Worm (Caenorhabditis elegans): ENCODE measurements around the gene flap-1.

The flap-1 gene

DNA sequence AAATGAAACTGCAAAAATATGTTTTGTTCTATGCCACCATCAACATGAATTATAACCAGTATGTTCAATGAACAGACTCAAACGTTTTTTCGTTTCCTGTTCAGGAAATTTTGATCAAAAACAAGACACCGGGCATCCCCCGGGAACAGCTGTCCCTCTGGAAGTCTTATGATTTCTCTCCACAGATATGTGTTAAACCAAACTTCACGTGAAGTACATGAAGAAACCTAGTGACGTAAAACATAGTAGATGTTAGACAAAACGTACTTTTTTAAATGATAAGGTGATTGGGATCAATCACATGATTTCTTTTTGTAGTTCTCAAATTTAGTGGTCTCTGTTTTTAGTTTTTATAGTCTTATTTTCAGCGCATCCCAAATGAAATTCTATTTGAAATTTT, 30.1 kb downstream of the flap-1 start (continued):
- peak; percentile 60 for TF ChIP-seq mxl-2 (GFP tag; conservative IDR thresholded peaks at IDR 0.05)
- no peak for TF ChIP-seq F44E2.7 (GFP tag; IDR thresholded peaks at IDR 0.05)
- TF ChIP-seq egl-43 (GFP tag; IDR thresholded peaks at IDR 0.05) = no peak
- TF ChIP-seq nhr-41 (GFP tag; IDR thresholded peaks at IDR 0.05) = no peak
- TF ChIP-seq daf-19 (GFP tag; conservative IDR thresholded peaks at IDR 0.05) = no peak
- no peak for TF ChIP-seq ZK337.2 (GFP tag; IDR thresholded peaks at IDR 0.05)
- no peak for TF ChIP-seq zip-2 (tag; optimal IDR thresholded peaks at IDR 0.05)
- no peak for TF ChIP-seq snpc-4 (tag; optimal IDR thresholded peaks at IDR 0.05)
- TF ChIP-seq mdl-1 (tag; optimal IDR thresholded peaks at IDR 0.05) = peak in 1 of 2 experiments; percentile 52
- no peak for TF ChIP-seq F37D6.2 (tag; optimal IDR thresholded peaks at IDR 0.05)
- no peak for TF ChIP-seq lin-38 (GFP tag; IDR thresholded peaks at IDR 0.05)
- TF ChIP-seq snpc-1.2 (GFP tag; IDR thresholded peaks at IDR 0.05) = no peak
- TF ChIP-seq unc-39 (tag; optimal IDR thresholded peaks at IDR 0.05) = no peak
- TF ChIP-seq dmd-8 (GFP tag; IDR thresholded peaks at IDR 0.05) = no peak
- TF ChIP-seq ceh-20 (GFP tag; IDR thresholded peaks at IDR 0.05) = peak; percentile 58; the same call in 1 of the 2 replicates
- TF ChIP-seq mep-1 (tag; optimal IDR thresholded peaks at IDR 0.05) = peak; percentile 39
- TF ChIP-seq ctbp-1 (GFP tag; IDR thresholded peaks at IDR 0.05) = no peak
- no peak for TF ChIP-seq mdt-29 (GFP tag; IDR thresholded peaks at IDR 0.05)
- TF ChIP-seq ama-1 (optimal IDR thresholded peaks at IDR 0.05) = no peak
- TF ChIP-seq ceh-32 (tag; optimal IDR thresholded peaks at IDR 0.05; ENCODE audit: poor library complexity) = no peak
- TF ChIP-seq madf-5 (GFP tag; IDR thresholded peaks at IDR 0.05) = no peak
- TF ChIP-seq dmd-9 (GFP tag; IDR thresholded peaks at IDR 0.05) = no peak
- no peak for TF ChIP-seq Y48G9A.11 (GFP tag; IDR thresholded peaks at IDR 0.05)
- TF ChIP-seq hlh-11 (tag; optimal IDR thresholded peaks at IDR 0.05) = peak; percentile 81
- no peak for TF ChIP-seq egl-27 (tag; optimal IDR thresholded peaks at IDR 0.05)
- 0 out of 2 replicates have a peak, but pooled peaks have one; percentile 30 for TF ChIP-seq tra-1 (GFP tag; IDR thresholded peaks at IDR 0.05)
- no peak for TF ChIP-seq unc-130 (GFP tag; optimal IDR thresholded peaks at IDR 0.05)
- TF ChIP-seq Y105C5A.15 (GFP tag; IDR thresholded peaks at IDR 0.05) = no peak
- TF ChIP-seq tag-97 (GFP tag; IDR thresholded peaks at IDR 0.05) = no peak
- TF ChIP-seq nhr-11 (tag; optimal IDR thresholded peaks at IDR 0.05) = peak; percentile 69
- no peak for TF ChIP-seq aha-1 (tag)
- TF ChIP-seq attf-4 (tag; optimal IDR thresholded peaks at IDR 0.05) = no peak
- TF ChIP-seq D1046.2 (GFP tag; IDR thresholded peaks at IDR 0.05) = no peak
- TF ChIP-seq lim-7 (GFP tag; IDR thresholded peaks at IDR 0.05) = no peak
- no peak for TF ChIP-seq nhr-25 (tag; optimal IDR thresholded peaks at IDR 0.05; ENCODE audit: borderline replicate concordance, insufficient read depth)
- no peak for TF ChIP-seq T26A8.4 (GFP tag; IDR thresholded peaks at IDR 0.05)
- no peak for TF ChIP-seq dpl-1 (GFP tag; optimal IDR thresholded peaks at IDR 0.05)
- TF ChIP-seq fos-1 (tag; optimal IDR thresholded peaks at IDR 0.05) = no peak
- TF ChIP-seq Y75B8A.6 (GFP tag; IDR thresholded peaks at IDR 0.05) = no peak
- TF ChIP-seq lin-29 (GFP tag; IDR thresholded peaks at IDR 0.05) = no peak
- no peak for TF ChIP-seq lir-3 (tag; optimal IDR thresholded peaks at IDR 0.05)
- no peak for TF ChIP-seq zip-11 (GFP tag; IDR thresholded peaks at IDR 0.05)
- TF ChIP-seq spr-1 (tag; optimal IDR thresholded peaks at IDR 0.05) = no peak
- no peak for TF ChIP-seq daf-8 (GFP tag; IDR thresholded peaks at IDR 0.05)
- TF ChIP-seq daf-12 (tag; optimal IDR thresholded peaks at IDR 0.05) = no peak
- no peak for TF ChIP-seq saeg-2 (GFP tag; IDR thresholded peaks at IDR 0.05)
- no peak for TF ChIP-seq pqm-1 (tag; optimal IDR thresholded peaks at IDR 0.05)
- TF ChIP-seq nhr-77 (tag; optimal IDR thresholded peaks at IDR 0.05) = no peak
- TF ChIP-seq hlh-30 (tag; optimal IDR thresholded peaks at IDR 0.05; ENCODE audit: insufficient read depth) = peak; percentile 84
- TF ChIP-seq nhr-48 (tag; optimal IDR thresholded peaks at IDR 0.05) = peak; percentile 47
- no peak for TF ChIP-seq nhr-76 (tag; optimal IDR thresholded peaks at IDR 0.05)
- TF ChIP-seq dve-1 (tag; optimal IDR thresholded peaks at IDR 0.05; ENCODE audit: insufficient read depth) = peak; percentile 61
- TF ChIP-seq ceh-28 (tag; optimal IDR thresholded peaks at IDR 0.05) = no peak
